Worm (Caenorhabditis elegans) whole organism, midembryonic: ENCODE measurements around the gene Y66D12A.19.
A peak's percentile ranks its signal among the peaks of the same experiment; 100 is the strongest.

ENCODE experiments used
- T22C8.4 ChIP-seq: fragments of 200-800 bp; sonication (Bioruptor generic); IDR thresholded peaks from 2 replicates; pipeline ENCODE4 v1.3.6; 2022; ENCODE audit warnings: missing genetic modification characterization, missing compliant biosample characterization
- cog-1 ChIP-seq: sonication (generic microtip); optimal IDR thresholded peaks from 2 replicates; lab custom pipeline; 2016; ENCODE audit warnings: missing genetic modification characterization, missing compliant biosample characterization
- flt-1 ChIP-seq: fragments of 200-800 bp; sonication (Bioruptor generic); IDR thresholded peaks from 2 replicates; pipeline ENCODE4 v1.3.6; 2022; ENCODE audit warnings: missing genetic modification characterization, missing compliant biosample characterization
- klf-2 ChIP-seq: fragments of 200-800 bp; sonication (Bioruptor generic); conservative IDR thresholded peaks from 2 replicates; pipeline ENCODE4 v1.3.6; 2022; ENCODE audit warnings: missing genetic modification reagents, missing genetic modification characterization, missing compliant biosample characterization
- med-1 ChIP-seq: sonication (generic microtip); optimal IDR thresholded peaks from 2 replicates; lab custom pipeline; 2017; ENCODE audit warnings: missing genetic modification characterization, mild to moderate bottlenecking, missing compliant biosample characterization, antibody characterized with exemption, missing genetic modification reagents; ENCODE audit not compliant: insufficient read depth
- ref-1 ChIP-seq: fragments of 200-800 bp; sonication (Bioruptor generic); conservative IDR thresholded peaks from 2 replicates; pipeline ENCODE4 v1.3.6; 2022; ENCODE audit warnings: missing genetic modification reagents, missing genetic modification characterization, missing compliant biosample characterization
- tab-1 ChIP-seq: fragments of 200-800 bp; sonication (Bioruptor generic); IDR thresholded peaks from 2 replicates; pipeline ENCODE4 v1.3.6; 2022; ENCODE audit warnings: missing genetic modification characterization, missing compliant biosample characterization
- ztf-23 ChIP-seq: fragments of 200-800 bp; sonication (Bioruptor generic); IDR thresholded peaks from 2 replicates; pipeline ENCODE4 v1.3.6; 2022; ENCODE audit warnings: missing genetic modification reagents, missing genetic modification characterization, missing compliant biosample characterization
- ztf-29 ChIP-seq: fragments of 200-800 bp; sonication (Bioruptor generic); IDR thresholded peaks from 2 replicates; pipeline ENCODE4 v1.3.6; 2022; ENCODE audit warnings: missing genetic modification reagents, missing genetic modification characterization, missing compliant biosample characterization

The Y66D12A.19 gene

ce11 chrIII:11508816-11509215, at the start of gene Y66D12A.19:
TSS of gene Y66D12A.19 (plus strand) at chrIII:11509081.
- TF ChIP-seq flt-1, result no peak
- TF ChIP-seq ref-1 (GFP tag; lab: Robert Waterston, UW), result no peak
- TF ChIP-seq ztf-29, result no peak
- TF ChIP-seq klf-2 (GFP tag; lab: Robert Waterston, UW), result no peak
- TF ChIP-seq cog-1 (tag; lab: Kevin White, UChicago), result no peak
- TF ChIP-seq T22C8.4 (GFP tag; lab: Robert Waterston, UW), result no peak
- TF ChIP-seq ztf-23 (GFP tag; lab: Robert Waterston, UW), result no peak
- no peak for TF ChIP-seq tab-1 (GFP tag; lab: Robert Waterston, UW)
- no peak for TF ChIP-seq med-1

DNA sequence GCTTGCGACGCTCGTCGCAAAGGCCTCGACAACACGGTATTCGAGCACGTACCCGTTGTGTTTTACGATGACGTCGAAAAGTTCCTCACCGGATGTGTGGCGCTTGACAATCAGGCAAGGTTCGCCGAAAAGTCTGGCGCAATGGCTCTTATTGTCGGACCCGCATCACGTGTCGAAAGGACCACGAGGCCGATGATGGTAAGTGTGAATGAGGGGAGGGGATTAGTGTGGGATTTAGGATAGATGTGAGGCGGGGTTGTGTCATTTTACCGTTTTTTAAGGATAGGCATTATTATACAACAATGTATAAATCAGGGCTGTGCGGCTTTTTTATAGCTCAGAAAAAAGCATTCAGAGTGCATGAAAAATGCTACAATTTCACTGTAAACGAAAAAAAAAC, 49.1 kb upstream of the Y66D12A.19 start:
- no peak for TF ChIP-seq cog-1 (tag; lab: Kevin White, UChicago)

DNA sequence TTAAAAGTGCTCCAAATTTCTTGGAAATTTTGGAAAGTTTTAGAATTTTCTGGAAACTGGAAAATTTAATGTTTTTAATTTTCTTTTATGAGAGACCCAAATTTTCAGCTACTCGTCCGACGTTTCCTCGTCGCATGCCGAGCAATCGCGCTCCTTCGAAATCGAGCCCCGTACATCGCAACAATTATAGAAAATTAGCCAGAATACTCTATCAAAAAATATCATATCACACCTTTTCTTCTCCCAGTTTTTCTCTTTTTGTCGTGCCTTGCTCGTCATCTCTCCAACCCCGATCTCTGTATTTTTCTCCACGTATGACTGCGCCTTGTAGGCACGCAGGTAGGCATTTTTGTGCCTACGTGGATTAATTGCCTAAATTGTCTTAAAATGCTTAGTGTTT, 46.5 kb upstream of the Y66D12A.19 start:
- TF ChIP-seq med-1, result no peak
- no peak for TF ChIP-seq T22C8.4 (GFP tag; lab: Robert Waterston, UW)
- no peak for TF ChIP-seq ztf-29
- TF ChIP-seq cog-1 (tag; lab: Kevin White, UChicago), result no peak
- TF ChIP-seq ztf-23 (GFP tag; lab: Robert Waterston, UW), result no peak
- TF ChIP-seq tab-1 (GFP tag; lab: Robert Waterston, UW), result no peak
- TF ChIP-seq ref-1 (GFP tag; lab: Robert Waterston, UW), result no peak
- no peak for TF ChIP-seq flt-1
- no peak for TF ChIP-seq klf-2 (GFP tag; lab: Robert Waterston, UW)

DNA sequence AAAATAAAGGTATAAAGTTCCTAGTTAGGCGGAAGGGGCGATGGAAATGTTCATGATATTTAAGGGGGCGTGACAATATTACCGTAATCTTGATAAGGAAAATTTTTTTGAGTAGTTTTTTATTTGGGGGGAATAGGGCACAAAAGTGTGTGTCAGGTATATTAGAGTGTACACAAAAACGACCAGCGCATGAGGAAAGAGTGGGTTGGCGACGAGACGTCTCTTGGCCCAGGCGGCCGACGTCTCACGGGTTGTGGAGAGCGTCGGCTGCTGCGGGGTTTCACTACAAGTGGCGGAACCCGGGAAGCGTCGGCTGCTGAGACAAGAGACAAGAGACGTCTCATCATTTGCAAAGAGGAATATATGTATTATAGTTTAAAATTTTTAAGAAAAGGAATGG, 45.2 kb upstream of the Y66D12A.19 start:
- TF ChIP-seq ztf-29, result no peak
- no peak for TF ChIP-seq tab-1 (GFP tag; lab: Robert Waterston, UW)
- 0 out of 2 replicates have a peak, but pooled peaks have one; percentile 10 for TF ChIP-seq klf-2 (GFP tag; lab: Robert Waterston, UW)
- TF ChIP-seq ztf-23 (GFP tag; lab: Robert Waterston, UW), result 0 out of 2 replicates have a peak, but pooled peaks have one; percentile 20
- peak; percentile 44; the same call in 1 of the 2 replicates for TF ChIP-seq flt-1

DNA sequence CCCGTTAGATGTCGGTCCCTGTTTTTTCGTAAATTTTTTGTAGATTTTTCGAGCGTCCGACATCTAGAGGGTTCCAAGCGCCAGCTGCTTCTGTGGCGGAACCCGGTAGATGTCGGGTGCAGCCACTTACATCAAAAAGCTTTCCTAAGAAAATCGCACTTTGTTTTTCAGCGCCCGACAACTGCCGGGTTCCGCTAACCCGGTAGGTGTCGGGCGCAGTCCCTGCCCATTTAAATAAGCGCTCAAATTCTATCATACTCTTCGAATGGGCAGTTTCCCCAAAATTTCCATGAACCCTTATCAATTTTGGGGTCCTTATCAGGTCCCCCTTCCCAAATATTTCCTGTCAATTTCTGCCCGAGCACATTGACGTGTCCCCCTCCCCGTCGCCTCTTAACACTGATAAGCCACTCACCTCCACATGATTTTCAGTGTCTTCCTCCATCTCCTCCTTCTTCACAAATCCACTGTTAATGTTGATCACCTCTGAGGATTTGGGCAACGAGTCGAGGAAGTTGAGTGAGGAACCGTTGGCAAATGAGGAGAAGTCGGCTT, 43.4 kb upstream of the Y66D12A.19 start:
- TF ChIP-seq T22C8.4 (GFP tag; lab: Robert Waterston, UW), result no peak
- no peak for TF ChIP-seq klf-2 (GFP tag; lab: Robert Waterston, UW)
- TF ChIP-seq cog-1 (tag; lab: Kevin White, UChicago), result no peak
- TF ChIP-seq ref-1 (GFP tag; lab: Robert Waterston, UW), result no peak
- TF ChIP-seq tab-1 (GFP tag; lab: Robert Waterston, UW), result no peak
- no peak for TF ChIP-seq flt-1
- no peak for TF ChIP-seq ztf-29
- TF ChIP-seq med-1, result no peak

- TF ChIP-seq ztf-23 (GFP tag; lab: Robert Waterston, UW) (0 out of 2 replicates have a peak, but pooled peaks have one; percentile 7), T22C8.4 (GFP tag; lab: Robert Waterston, UW) (peak; percentile 77), cog-1 (tag; lab: Kevin White, UChicago) (no peak), klf-2 (GFP tag; lab: Robert Waterston, UW) (no peak)
Measured at ce11 chrIII:11466420-11467188, 42.3 kb upstream of the Y66D12A.19 start.

- TF ChIP-seq tab-1 (GFP tag; lab: Robert Waterston, UW) (no peak), ztf-23 (GFP tag; lab: Robert Waterston, UW) (peak; percentile 54; the same call in 1 of the 2 replicates), med-1 (peak; percentile 10), ref-1 (GFP tag; lab: Robert Waterston, UW) (no peak), T22C8.4 (GFP tag; lab: Robert Waterston, UW) (no peak), klf-2 (GFP tag; lab: Robert Waterston, UW) (no peak), cog-1 (tag; lab: Kevin White, UChicago) (no peak), flt-1 (peak; percentile 25; the same call in 1 of the 2 replicates), ztf-29 (no peak)
Measured at ce11 chrIII:11467631-11468481, 41.0 kb upstream of the Y66D12A.19 start.

ce11 chrIII:11470311-11470858, 38.5 kb upstream of the Y66D12A.19 start, which contains the start of gene bed-2:
TSS of gene bed-2 (minus strand) at chrIII:11470808.
- no peak for TF ChIP-seq ztf-29
- no peak for TF ChIP-seq T22C8.4 (GFP tag; lab: Robert Waterston, UW)
- no peak for TF ChIP-seq ztf-23 (GFP tag; lab: Robert Waterston, UW)
- no peak for TF ChIP-seq tab-1 (GFP tag; lab: Robert Waterston, UW)
- TF ChIP-seq klf-2 (GFP tag; lab: Robert Waterston, UW), result no peak
- no peak for TF ChIP-seq ref-1 (GFP tag; lab: Robert Waterston, UW)
- no peak for TF ChIP-seq med-1

- no peak for TF ChIP-seq T22C8.4 (GFP tag; lab: Robert Waterston, UW)
- TF ChIP-seq tab-1 (GFP tag; lab: Robert Waterston, UW), result no peak
- no peak for TF ChIP-seq cog-1 (tag; lab: Kevin White, UChicago)
- TF ChIP-seq ztf-29, result no peak
- TF ChIP-seq flt-1, result 0 out of 2 replicates have a peak, but pooled peaks have one; percentile 44
- TF ChIP-seq ztf-23 (GFP tag; lab: Robert Waterston, UW), result no peak
- no peak for TF ChIP-seq med-1
Measured at ce11 chrIII:11471336-11471735, 37.5 kb upstream of the Y66D12A.19 start.
